Comparison of ENCODE assay signal across 4 fruit fly cellular contexts in genomic region chr3R:23996224-23996623, dm6.
TF ChIP-seq lines count a peak whose summit lies in the region.

Gene LSm3 (plus strand): TSS chr3R:23996262.

- TF ChIP-seq CTCF in whole organism, embryonic (GFP tag; optimal IDR thresholded peaks at IDR 0.05; lab: Kevin White, UChicago): peak; percentile 35

TF ChIP-seq in whole organism, adult, 20 proteins besides CTCF, POLR2A, EP300 and RAD21:
- TF ChIP-seq Clk (GFP tag; optimal IDR thresholded peaks at IDR 0.05; lab: Kevin White, UChicago) (no peak), CG11617 (GFP tag; optimal IDR thresholded peaks at IDR 0.05; lab: Kevin White, UChicago) (no peak), toe (GFP tag; optimal IDR thresholded peaks at IDR 0.05; lab: Kevin White, UChicago) (no peak), CG7101 (tag; optimal IDR thresholded peaks at IDR 0.05; lab: Kevin White, UChicago) (peak; percentile 18), Mnt (GFP tag; optimal IDR thresholded peaks at IDR 0.05; lab: Kevin White, UChicago) (no peak), CG1620 (GFP tag; optimal IDR thresholded peaks at IDR 0.05; lab: Kevin White, UChicago) (no peak), Hr96 (GFP tag; optimal IDR thresholded peaks at IDR 0.05; lab: Kevin White, UChicago) (no peak), pad (GFP tag; optimal IDR thresholded peaks at IDR 0.05; lab: Kevin White, UChicago) (peak; percentile 24), kay (GFP tag; lab: Kevin White, UChicago; ENCODE audit: borderline replicate concordance) (no peak), CG7045 (GFP tag; optimal IDR thresholded peaks at IDR 0.05; lab: Kevin White, UChicago) (peak; percentile 22), CG33017 (tag; optimal IDR thresholded peaks at IDR 0.05; lab: Kevin White, UChicago) (no peak), bab1 (GFP tag; optimal IDR thresholded peaks at IDR 0.05; lab: Kevin White, UChicago) (no peak), cic (GFP tag; optimal IDR thresholded peaks at IDR 0.05; lab: Kevin White, UChicago) (no peak), ovo (GFP tag; optimal IDR thresholded peaks at IDR 0.05; lab: Kevin White, UChicago) (no peak), tj (GFP tag; optimal IDR thresholded peaks at IDR 0.05; lab: Kevin White, UChicago) (no peak), Crg-1 (GFP tag; optimal IDR thresholded peaks at IDR 0.05; lab: Kevin White, UChicago) (peak; percentile 39), CG12768 (GFP tag; optimal IDR thresholded peaks at IDR 0.05; lab: Kevin White, UChicago) (peak; percentile 22), cnc (optimal IDR thresholded peaks at IDR 0.05; lab: Kevin White, UChicago) (no peak), CG14711 (tag; optimal IDR thresholded peaks at IDR 0.05; lab: Kevin White, UChicago) (peak; percentile 1), CG5204 (GFP tag; optimal IDR thresholded peaks at IDR 0.05; lab: Kevin White, UChicago) (no peak)

TF ChIP-seq in whole organism, embryonic, 481 proteins besides CTCF, POLR2A, EP300 and RAD21 (continues in another document):
- TF ChIP-seq E2f2 (GFP tag; IDR thresholded peaks at IDR 0.05; lab: Robert Waterston, UW) (peak; percentile 48), CG17361 (GFP tag; IDR thresholded peaks at IDR 0.05; lab: Robert Waterston, UW) (no peak), ATbp (GFP tag; optimal IDR thresholded peaks at IDR 0.05; lab: Kevin White, UChicago) (no peak), crp (GFP tag; optimal IDR thresholded peaks at IDR 0.05; lab: Kevin White, UChicago) (peak in 1 of 2 experiments; percentile 43), CG11247 (GFP tag; IDR thresholded peaks at IDR 0.05; lab: Robert Waterston, UW) (no peak), Hr39 (optimal IDR thresholded peaks at IDR 0.05; lab: Kevin White, UChicago) (no peak), da (GFP tag; optimal IDR thresholded peaks at IDR 0.05; lab: Kevin White, UChicago) (no peak), cg (GFP tag; optimal IDR thresholded peaks at IDR 0.05; lab: Kevin White, UChicago) (no peak), CG18476 (GFP tag; optimal IDR thresholded peaks at IDR 0.05; lab: Kevin White, UChicago) (no peak), ftz-f1 (GFP tag; optimal IDR thresholded peaks at IDR 0.05; lab: Kevin White, UChicago) (no peak), ttk (GFP tag; IDR thresholded peaks at IDR 0.05; lab: Robert Waterston, UW) (no peak), wek (GFP tag; optimal IDR thresholded peaks at IDR 0.05; lab: Kevin White, UChicago) (no peak), bab2 (GFP tag; optimal IDR thresholded peaks at IDR 0.05; lab: Kevin White, UChicago) (no peak), Dfd (GFP tag; optimal IDR thresholded peaks at IDR 0.05; lab: Kevin White, UChicago) (no peak), stwl (tag; optimal IDR thresholded peaks at IDR 0.05; lab: Kevin White, UChicago) (peak; percentile 47), CG1529 (GFP tag; optimal IDR thresholded peaks at IDR 0.05; lab: Kevin White, UChicago) (no peak), pan (optimal IDR thresholded peaks at IDR 0.05; lab: Kevin White, UChicago) (no peak), pan (GFP tag; optimal IDR thresholded peaks at IDR 0.05 in 1 of 2, IDR thresholded peaks at IDR 0.05 in 1 of 2) (no peak), CG9932 (GFP tag; IDR thresholded peaks at IDR 0.05; lab: Robert Waterston, UW) (no peak), CG10959 (GFP tag; IDR thresholded peaks at IDR 0.05; lab: Robert Waterston, UW) (no peak), emc (GFP tag; optimal IDR thresholded peaks at IDR 0.05; lab: Kevin White, UChicago) (no peak), H15 (GFP tag; IDR thresholded peaks at IDR 0.05; lab: Robert Waterston, UW) (no peak), unpg (GFP tag; optimal IDR thresholded peaks at IDR 0.05; lab: Kevin White, UChicago) (no peak), twi (tag; optimal IDR thresholded peaks at IDR 0.05; lab: Kevin White, UChicago) (no peak), Fer2 (tag; optimal IDR thresholded peaks at IDR 0.05; lab: Kevin White, UChicago) (no peak), chm (GFP tag; IDR thresholded peaks at IDR 0.05; lab: Robert Waterston, UW) (0 out of 2 replicates have a peak, but pooled peaks have one; percentile 7)

TF ChIP-seq in whole organism, prepupa, 60 proteins besides CTCF, POLR2A, EP300 and RAD21:
- peak; percentile 39 for TF ChIP-seq Eip78C (GFP tag; lab: Kevin White, UChicago)
- no peak for TF ChIP-seq CG11902 (GFP tag; optimal IDR thresholded peaks at IDR 0.05; lab: Kevin White, UChicago)
- TF ChIP-seq CG31627 (GFP tag; optimal IDR thresholded peaks at IDR 0.05; lab: Kevin White, UChicago): no peak
- peak; percentile 13 for TF ChIP-seq Sox14 (GFP tag; optimal IDR thresholded peaks at IDR 0.05; lab: Kevin White, UChicago)
- TF ChIP-seq topi (GFP tag; optimal IDR thresholded peaks at IDR 0.05; lab: Kevin White, UChicago): peak; percentile 6
- TF ChIP-seq esn (GFP tag; optimal IDR thresholded peaks at IDR 0.05; lab: Kevin White, UChicago): peak; percentile 10
- TF ChIP-seq Sox102F (GFP tag; optimal IDR thresholded peaks at IDR 0.05; lab: Kevin White, UChicago): no peak

TF ChIP-seq in whole organism, wandering third instar larva, 38 proteins besides CTCF, POLR2A, EP300 and RAD21:
- TF ChIP-seq Myc (optimal IDR thresholded peaks at IDR 0.05; lab: Kevin White, UChicago): peak; percentile 14
- no peak for TF ChIP-seq sage (GFP tag; optimal IDR thresholded peaks at IDR 0.05; lab: Kevin White, UChicago)
- TF ChIP-seq CrebA (GFP tag; optimal IDR thresholded peaks at IDR 0.05; lab: Kevin White, UChicago; ENCODE audit: borderline replicate concordance): no peak
- TF ChIP-seq Hr83 (GFP tag; optimal IDR thresholded peaks at IDR 0.05; lab: Kevin White, UChicago; ENCODE audit: poor library complexity, severe bottlenecking): peak; percentile 6
- TF ChIP-seq Rel (GFP tag; optimal IDR thresholded peaks at IDR 0.05; lab: Kevin White, UChicago): no peak
- peak; percentile 100 for TF ChIP-seq Rel (tag; optimal IDR thresholded peaks at IDR 0.05; lab: Kevin White, UChicago)
- TF ChIP-seq foxo (GFP tag; optimal IDR thresholded peaks at IDR 0.05; lab: Kevin White, UChicago): peak in 1 of 2 experiments; percentile 7
- TF ChIP-seq Hnf4 (GFP tag; optimal IDR thresholded peaks at IDR 0.05; lab: Kevin White, UChicago): peak; percentile 21
